Worm (Caenorhabditis elegans): ENCODE results near the gene efa-6.

- TF ChIP-seq skn-1 (tag; optimal IDR thresholded peaks at IDR 0.05), result no peak
- TF ChIP-seq lin-35 (GFP tag; optimal IDR thresholded peaks at IDR 0.05), result no peak
- no peak for TF ChIP-seq lin-13 (GFP tag; optimal IDR thresholded peaks at IDR 0.05)
- no peak for TF ChIP-seq blmp-1 (tag; optimal IDR thresholded peaks at IDR 0.05)
- no peak for TF ChIP-seq lir-3 (tag; optimal IDR thresholded peaks at IDR 0.05; ENCODE audit: poor library complexity)
- TF ChIP-seq tbx-2 (tag; optimal IDR thresholded peaks at IDR 0.05), result no peak
- TF ChIP-seq dpl-1 (GFP tag; optimal IDR thresholded peaks at IDR 0.05), result no peak
- no peak for TF ChIP-seq elt-3 (tag; optimal IDR thresholded peaks at IDR 0.05)
- TF ChIP-seq snu-23 (GFP tag; optimal IDR thresholded peaks at IDR 0.05), result no peak
- TF ChIP-seq swsn-7 (tag; optimal IDR thresholded peaks at IDR 0.05), result no peak
- TF ChIP-seq ceh-88 (GFP tag; IDR thresholded peaks at IDR 0.05), result no peak
- TF ChIP-seq dsc-1 (tag; optimal IDR thresholded peaks at IDR 0.05), result no peak
Observed at ce11 chrIV:12560568-12560967, 54.0 kb downstream of the efa-6 start, which contains the start of gene snb-7.
